Fruit fly (Drosophila melanogaster): ENCODE results near the gene CG32269.

CG32269 gene

dm6 chr3L:3239033-3239752 lies 30.4 kb upstream of the CG32269 start, which contains the start of gene CG17746 (continued):
- TF ChIP-seq sug (tag; optimal IDR thresholded peaks at IDR 0.05), result peak; percentile 23
- TF ChIP-seq CG32767 (GFP tag; IDR thresholded peaks at IDR 0.05), result no peak
- no peak for TF ChIP-seq grn (GFP tag; optimal IDR thresholded peaks at IDR 0.05)
- peak; percentile 40 for TF ChIP-seq lab (GFP tag; optimal IDR thresholded peaks at IDR 0.05)
- no peak for TF ChIP-seq Tbp (GFP tag; optimal IDR thresholded peaks at IDR 0.05)
- peak; percentile 82 for TF ChIP-seq gro (GFP tag; optimal IDR thresholded peaks at IDR 0.05)
- 0 out of 2 replicates have a peak, but pooled peaks have one; percentile 6 for TF ChIP-seq onecut (GFP tag; IDR thresholded peaks at IDR 0.05)
- peak; percentile 50 for TF ChIP-seq ERR (GFP tag; optimal IDR thresholded peaks at IDR 0.05)
- peak; percentile 59 for TF ChIP-seq maf-S (GFP tag; optimal IDR thresholded peaks at IDR 0.05)
- peak in 1 of 2 experiments; percentile 10 for TF ChIP-seq Trl (optimal IDR thresholded peaks at IDR 0.05)
- TF ChIP-seq Trl (GFP tag; optimal IDR thresholded peaks at IDR 0.05), result peak; percentile 38
- no peak for TF ChIP-seq ham (GFP tag; IDR thresholded peaks at IDR 0.05)
- no peak for TF ChIP-seq CG1233 (GFP tag; optimal IDR thresholded peaks at IDR 0.05)
- TF ChIP-seq CG12744 (GFP tag; optimal IDR thresholded peaks at IDR 0.05), result peak; percentile 50
- peak; percentile 66 for TF ChIP-seq pita (GFP tag; optimal IDR thresholded peaks at IDR 0.05)
- no peak for TF ChIP-seq Ssrp (tag; optimal IDR thresholded peaks at IDR 0.05)
- peak; percentile 91 for TF ChIP-seq CG4617 (GFP tag; optimal IDR thresholded peaks at IDR 0.05; ENCODE audit: borderline replicate concordance)
- TF ChIP-seq grau (tag; optimal IDR thresholded peaks at IDR 0.05), result peak; percentile 25
- no peak for TF ChIP-seq disco-r (GFP tag; optimal IDR thresholded peaks at IDR 0.05)
- TF ChIP-seq Dip3 (GFP tag; optimal IDR thresholded peaks at IDR 0.05), result peak; percentile 50
- TF ChIP-seq chn (GFP tag; optimal IDR thresholded peaks at IDR 0.05), result peak; percentile 21
- no peak for TF ChIP-seq CG18011 (GFP tag; optimal IDR thresholded peaks at IDR 0.05)
- TF ChIP-seq CG12391 (tag; optimal IDR thresholded peaks at IDR 0.05), result peak; percentile 32
- TF ChIP-seq CG3838 (GFP tag; optimal IDR thresholded peaks at IDR 0.05), result no peak
- peak; percentile 100 for TF ChIP-seq stwl (tag; optimal IDR thresholded peaks at IDR 0.05)
- TF ChIP-seq CG14860 (GFP tag; IDR thresholded peaks at IDR 0.05; ENCODE audit: partially characterized antibody), result peak; percentile 41; the same call in 1 of the 3 replicates
- no peak for TF ChIP-seq CG14050 (GFP tag; IDR thresholded peaks at IDR 0.05)
- no peak for TF ChIP-seq ash1 (GFP tag; optimal IDR thresholded peaks at IDR 0.05)
- peak; percentile 41 for TF ChIP-seq Hr3 (GFP tag; optimal IDR thresholded peaks at IDR 0.05)
- peak; percentile 8 for TF ChIP-seq CG3281 (GFP tag; optimal IDR thresholded peaks at IDR 0.05)
- no peak for TF ChIP-seq pros (GFP tag; optimal IDR thresholded peaks at IDR 0.05)
- TF ChIP-seq Chrac-16 (GFP tag; optimal IDR thresholded peaks at IDR 0.05), result peak; percentile 28
- TF ChIP-seq repo (GFP tag; optimal IDR thresholded peaks at IDR 0.05), result peak; percentile 32
- no peak for TF ChIP-seq CG4730 (GFP tag; IDR thresholded peaks at IDR 0.05)
- TF ChIP-seq Hmx (GFP tag; optimal IDR thresholded peaks at IDR 0.05), result no peak
- TF ChIP-seq CG17186 (GFP tag; optimal IDR thresholded peaks at IDR 0.05), result peak; percentile 83
- no peak for TF ChIP-seq CG15073 (GFP tag; optimal IDR thresholded peaks at IDR 0.05)
- TF ChIP-seq ssp (GFP tag; IDR thresholded peaks at IDR 0.05), result no peak
- TF ChIP-seq YL-1 (GFP tag; optimal IDR thresholded peaks at IDR 0.05), result peak; percentile 78
- peak; percentile 48 for TF ChIP-seq tx (GFP tag; optimal IDR thresholded peaks at IDR 0.05)
- no peak for TF ChIP-seq odd (GFP tag; optimal IDR thresholded peaks at IDR 0.05)
- TF ChIP-seq CG9876 (GFP tag; optimal IDR thresholded peaks at IDR 0.05), result peak; percentile 47
- no peak for TF ChIP-seq gsb (GFP tag; IDR thresholded peaks at IDR 0.05)
- 0 out of 2 replicates have a peak, but pooled peaks have one; percentile 15 for TF ChIP-seq E2f1 (GFP tag; IDR thresholded peaks at IDR 0.05)
- TF ChIP-seq ems (GFP tag; optimal IDR thresholded peaks at IDR 0.05), result peak; percentile 48
- peak; percentile 0 for TF ChIP-seq ind (GFP tag; optimal IDR thresholded peaks at IDR 0.05)
- no peak for TF ChIP-seq CG9609 (GFP tag; optimal IDR thresholded peaks at IDR 0.05)
- peak; percentile 79 for TF ChIP-seq Rfx (GFP tag; IDR thresholded peaks at IDR 0.05)
- peak; percentile 15 for TF ChIP-seq CG4820 (GFP tag; optimal IDR thresholded peaks at IDR 0.05)
- peak; percentile 38 for TF ChIP-seq Xbp1 (GFP tag; optimal IDR thresholded peaks at IDR 0.05)
- no peak for TF ChIP-seq Six4 (GFP tag; optimal IDR thresholded peaks at IDR 0.05)
